Worm (Caenorhabditis elegans): ENCODE measurements around the gene gen-1.
A peak's percentile ranks its signal among the peaks of the same experiment; 100 is the strongest.

The gen-1 gene

ce11 chrIII:6248064-6248687, at the start of gene gen-1, which contains the start of gene stt-3:
Gene gen-1, minus strand, starts transcription at chrIII:6248158.
Gene stt-3, plus strand, starts transcription at chrIII:6248637.
- TF ChIP-seq C34F6.9 (tag; optimal IDR thresholded peaks at IDR 0.05): peak; percentile 18
- TF ChIP-seq nhr-129 (tag; optimal IDR thresholded peaks at IDR 0.05): peak; percentile 43
- no peak for TF ChIP-seq lin-39 (tag; optimal IDR thresholded peaks at IDR 0.05)
- no peak for TF ChIP-seq nhr-11 (tag; optimal IDR thresholded peaks at IDR 0.05)
- no peak for TF ChIP-seq lin-13 (GFP tag; optimal IDR thresholded peaks at IDR 0.05)
- no peak for TF ChIP-seq unc-39 (tag; optimal IDR thresholded peaks at IDR 0.05)
- no peak for TF ChIP-seq elt-1 (tag; optimal IDR thresholded peaks at IDR 0.05)
- TF ChIP-seq egl-27 (tag; optimal IDR thresholded peaks at IDR 0.05): no peak
- no peak for TF ChIP-seq nhr-25 (tag; optimal IDR thresholded peaks at IDR 0.05)
- TF ChIP-seq sma-9 (GFP tag; optimal IDR thresholded peaks at IDR 0.05): no peak
- TF ChIP-seq sma-9 (tag; optimal IDR thresholded peaks at IDR 0.05): no peak
- no peak for TF ChIP-seq elt-3 (tag; optimal IDR thresholded peaks at IDR 0.05)
- TF ChIP-seq R02D3.7 (tag; optimal IDR thresholded peaks at IDR 0.05): no peak
- TF ChIP-seq crh-2 (tag; optimal IDR thresholded peaks at IDR 0.05): peak; percentile 86

ce11 chrIII:6297599-6297998, 49.6 kb upstream of the gen-1 start:
- TF ChIP-seq zag-1 (tag; optimal IDR thresholded peaks at IDR 0.05) (peak; percentile 27), unc-55 (GFP tag; optimal IDR thresholded peaks at IDR 0.05) (peak; percentile 77), lin-39 (tag; optimal IDR thresholded peaks at IDR 0.05) (no peak)

- TF ChIP-seq nhr-25 (tag; optimal IDR thresholded peaks at IDR 0.05) (no peak), lin-11 (tag; optimal IDR thresholded peaks at IDR 0.05) (no peak), lin-39 (tag; optimal IDR thresholded peaks at IDR 0.05) (no peak), nhr-23 (tag; optimal IDR thresholded peaks at IDR 0.05) (no peak), F13H6.1 (tag; optimal IDR thresholded peaks at IDR 0.05) (no peak), sma-9 (GFP tag; optimal IDR thresholded peaks at IDR 0.05) (no peak), sma-9 (tag; optimal IDR thresholded peaks at IDR 0.05) (no peak), mab-5 (tag; optimal IDR thresholded peaks at IDR 0.05) (no peak), ztf-1 (GFP tag; conservative IDR thresholded peaks at IDR 0.05) (no peak), ztf-11 (tag; optimal IDR thresholded peaks at IDR 0.05) (no peak), mdl-1 (tag; optimal IDR thresholded peaks at IDR 0.05) (no peak), snpc-4 (tag; optimal IDR thresholded peaks at IDR 0.05) (no peak), lin-13 (GFP tag; optimal IDR thresholded peaks at IDR 0.05) (no peak), R02D3.7 (tag; optimal IDR thresholded peaks at IDR 0.05) (no peak), zag-1 (tag; optimal IDR thresholded peaks at IDR 0.05) (no peak), nhr-129 (tag; optimal IDR thresholded peaks at IDR 0.05) (no peak)
Measured at ce11 chrIII:6295972-6296700, 48.2 kb upstream of the gen-1 start, which contains the start of gene F47D12.7. Gene F47D12.7, minus strand, starts transcription at chrIII:6296022.

- TF ChIP-seq alr-1 (tag; optimal IDR thresholded peaks at IDR 0.05) (no peak), unc-62 (GFP tag; optimal IDR thresholded peaks at IDR 0.05) (no peak), fos-1 (tag; optimal IDR thresholded peaks at IDR 0.05) (peak; percentile 95)
Measured at ce11 chrIII:6290469-6291182, 42.7 kb upstream of the gen-1 start.

ce11 chrIII:6289366-6289765, 41.4 kb upstream of the gen-1 start:
- TF ChIP-seq alr-1 (tag; optimal IDR thresholded peaks at IDR 0.05): no peak
- peak; percentile 2 for TF ChIP-seq nhr-129 (tag; optimal IDR thresholded peaks at IDR 0.05)

ce11 chrIII:6287195-6287594, 39.2 kb upstream of the gen-1 start, which contains the start of gene F47D12.6:
Gene F47D12.6, minus strand, starts transcription at chrIII:6287295.
- TF ChIP-seq ztf-4 (tag; optimal IDR thresholded peaks at IDR 0.05) (no peak), C34F6.9 (tag; optimal IDR thresholded peaks at IDR 0.05) (no peak), fos-1 (tag; optimal IDR thresholded peaks at IDR 0.05) (peak; percentile 41), nhr-10 (tag; optimal IDR thresholded peaks at IDR 0.05) (no peak)
